Fruit fly (Drosophila melanogaster): ENCODE measurements around the gene CG31675.

The CG31675 gene

dm6 chr2L:20869804-20870295 is 2.3 kb downstream of the CG31675 start, which contains the start of gene CG14401:
CG14401 (plus strand) TSS chr2L:20869854.
- TF ChIP-seq h (GFP tag; optimal IDR thresholded peaks at IDR 0.05) = no peak
- TF ChIP-seq fru (GFP tag; optimal IDR thresholded peaks at IDR 0.05) = no peak
- no peak for TF ChIP-seq usp (GFP tag; optimal IDR thresholded peaks at IDR 0.05)
- TF ChIP-seq GATAd (GFP tag; optimal IDR thresholded peaks at IDR 0.05) = no peak
- TF ChIP-seq dl (GFP tag; optimal IDR thresholded peaks at IDR 0.05; ENCODE audit: insufficient read depth in 1 of 2, partially characterized antibody in 2 of 2) = no peak
- no peak for TF ChIP-seq tai (GFP tag; optimal IDR thresholded peaks at IDR 0.05)
- no peak for TF ChIP-seq ey (GFP tag; optimal IDR thresholded peaks at IDR 0.05)
- TF ChIP-seq woc (GFP tag; optimal IDR thresholded peaks at IDR 0.05) = no peak
- no peak for TF ChIP-seq Hr78 (GFP tag; optimal IDR thresholded peaks at IDR 0.05)
- TF ChIP-seq Rel (GFP tag; optimal IDR thresholded peaks at IDR 0.05) = no peak
- TF ChIP-seq Rel (tag; optimal IDR thresholded peaks at IDR 0.05) = no peak
- no peak for TF ChIP-seq Hr83 (GFP tag; optimal IDR thresholded peaks at IDR 0.05; ENCODE audit: poor library complexity, severe bottlenecking)
- no peak for TF ChIP-seq Jra (GFP tag; optimal IDR thresholded peaks at IDR 0.05)
- TF ChIP-seq Vsx2 (GFP tag; optimal IDR thresholded peaks at IDR 0.05; ENCODE audit: partially characterized antibody) = no peak
- no peak for TF ChIP-seq Sp1 (GFP tag; optimal IDR thresholded peaks at IDR 0.05)
- TF ChIP-seq OdsH (GFP tag; optimal IDR thresholded peaks at IDR 0.05) = no peak
- TF ChIP-seq Dfd (GFP tag; optimal IDR thresholded peaks at IDR 0.05) = no peak
- TF ChIP-seq sage (GFP tag; optimal IDR thresholded peaks at IDR 0.05) = no peak
- no peak for TF ChIP-seq rgr (GFP tag; optimal IDR thresholded peaks at IDR 0.05)
- TF ChIP-seq Hnf4 (GFP tag; optimal IDR thresholded peaks at IDR 0.05) = no peak
- TF ChIP-seq pan (optimal IDR thresholded peaks at IDR 0.05) = no peak

dm6 chr2L:20874514-20874913 is 7.0 kb downstream of the CG31675 start:
- TF ChIP-seq Dfd (GFP tag; optimal IDR thresholded peaks at IDR 0.05) = no peak
- TF ChIP-seq CrebA (GFP tag; optimal IDR thresholded peaks at IDR 0.05; ENCODE audit: borderline replicate concordance) = no peak
- peak; percentile 75 for TF ChIP-seq Myc (optimal IDR thresholded peaks at IDR 0.05)

dm6 chr2L:20878052-20878451 is 10.5 kb downstream of the CG31675 start:
- TF ChIP-seq jim (GFP tag; optimal IDR thresholded peaks at IDR 0.05) (no peak), usp (GFP tag; optimal IDR thresholded peaks at IDR 0.05) (no peak), rgr (GFP tag; optimal IDR thresholded peaks at IDR 0.05) (no peak), ey (GFP tag; optimal IDR thresholded peaks at IDR 0.05) (no peak), dl (GFP tag; optimal IDR thresholded peaks at IDR 0.05; ENCODE audit: insufficient read depth in 1 of 2, partially characterized antibody in 2 of 2) (no peak), GATAd (GFP tag; optimal IDR thresholded peaks at IDR 0.05) (no peak), tai (GFP tag; optimal IDR thresholded peaks at IDR 0.05) (no peak), lola (GFP tag; optimal IDR thresholded peaks at IDR 0.05) (no peak), sage (GFP tag; optimal IDR thresholded peaks at IDR 0.05) (no peak), CrebA (GFP tag; optimal IDR thresholded peaks at IDR 0.05; ENCODE audit: borderline replicate concordance) (no peak), Hr78 (GFP tag; optimal IDR thresholded peaks at IDR 0.05) (no peak), Rel (GFP tag; optimal IDR thresholded peaks at IDR 0.05) (no peak), Rel (tag; optimal IDR thresholded peaks at IDR 0.05) (no peak), fru (GFP tag; optimal IDR thresholded peaks at IDR 0.05) (no peak), Vsx2 (GFP tag; optimal IDR thresholded peaks at IDR 0.05; ENCODE audit: partially characterized antibody) (no peak), Abd-B (GFP tag; optimal IDR thresholded peaks at IDR 0.05) (no peak)

- no peak for TF ChIP-seq Vsx2 (GFP tag; optimal IDR thresholded peaks at IDR 0.05; ENCODE audit: partially characterized antibody)
- no peak for TF ChIP-seq woc (GFP tag; optimal IDR thresholded peaks at IDR 0.05)
- TF ChIP-seq Abd-B (GFP tag; optimal IDR thresholded peaks at IDR 0.05) = no peak
- no peak for TF ChIP-seq fru (GFP tag; optimal IDR thresholded peaks at IDR 0.05)
- no peak for TF ChIP-seq sage (GFP tag; optimal IDR thresholded peaks at IDR 0.05)
- no peak for TF ChIP-seq CrebA (GFP tag; optimal IDR thresholded peaks at IDR 0.05; ENCODE audit: borderline replicate concordance)
- TF ChIP-seq br (GFP tag; optimal IDR thresholded peaks at IDR 0.05) = no peak
- no peak for TF ChIP-seq lola (GFP tag; optimal IDR thresholded peaks at IDR 0.05)
Measured at dm6 chr2L:20878463-20878862, 10.9 kb downstream of the CG31675 start.

dm6 chr2L:20879567-20880141 is 12.1 kb downstream of the CG31675 start:
- TF ChIP-seq Hr78 (GFP tag; optimal IDR thresholded peaks at IDR 0.05) = no peak
- TF ChIP-seq Dif (GFP tag; optimal IDR thresholded peaks at IDR 0.05; ENCODE audit: partially characterized antibody) = no peak
- no peak for TF ChIP-seq GATAd (GFP tag; optimal IDR thresholded peaks at IDR 0.05)
- no peak for TF ChIP-seq Abd-B (GFP tag; optimal IDR thresholded peaks at IDR 0.05)
- TF ChIP-seq usp (GFP tag; optimal IDR thresholded peaks at IDR 0.05) = no peak
- TF ChIP-seq brk (GFP tag; optimal IDR thresholded peaks at IDR 0.05) = no peak
- no peak for TF ChIP-seq woc (GFP tag; optimal IDR thresholded peaks at IDR 0.05)
- no peak for TF ChIP-seq Myc (optimal IDR thresholded peaks at IDR 0.05)
- no peak for TF ChIP-seq Vsx2 (GFP tag; optimal IDR thresholded peaks at IDR 0.05; ENCODE audit: partially characterized antibody)
- no peak for TF ChIP-seq h (GFP tag; optimal IDR thresholded peaks at IDR 0.05)
- no peak for TF ChIP-seq jim (GFP tag; optimal IDR thresholded peaks at IDR 0.05)
- TF ChIP-seq ey (GFP tag; optimal IDR thresholded peaks at IDR 0.05) = no peak
- no peak for TF ChIP-seq tai (GFP tag; optimal IDR thresholded peaks at IDR 0.05)
- TF ChIP-seq sage (GFP tag; optimal IDR thresholded peaks at IDR 0.05) = no peak
- TF ChIP-seq OdsH (GFP tag; optimal IDR thresholded peaks at IDR 0.05) = no peak
- TF ChIP-seq sv (GFP tag; optimal IDR thresholded peaks at IDR 0.05) = no peak
